Worm (Caenorhabditis elegans) whole organism, L3 larva: ENCODE data around the gene rga-9.

ENCODE experiments used
- R02D3.7 ChIP-seq: fragments of 150-350 bp; optimal IDR thresholded peaks from 2 replicates; lab custom pipeline; 2014; ENCODE audit warnings: missing biosample characterization, missing genetic modification characterization
- ZK546.5 ChIP-seq: sonication (generic microtip); optimal IDR thresholded peaks from 2 replicates; lab custom pipeline; 2017; ENCODE audit warnings: missing biosample characterization, missing genetic modification characterization
- aly-2 ChIP-seq: fragments of 150-350 bp; optimal IDR thresholded peaks from 2 replicates; lab custom pipeline; 2014; ENCODE audit warnings: missing biosample characterization, missing genetic modification characterization
- ama-1 ChIP-seq: fragments of 150-350 bp; optimal IDR thresholded peaks from 2 replicates; lab custom pipeline; 2018
- ceh-16 ChIP-seq: sonication (generic microtip); optimal IDR thresholded peaks from 2 replicates; lab custom pipeline; 2017; ENCODE audit warnings: missing biosample characterization, missing genetic modification characterization
- ceh-28 ChIP-seq: fragments of 150-350 bp; optimal IDR thresholded peaks from 2 replicates; lab custom pipeline; 2014; ENCODE audit warnings: missing biosample characterization, missing genetic modification reagents, missing genetic modification characterization
- ceh-9 ChIP-seq: sonication (generic microtip); optimal IDR thresholded peaks from 2 replicates; lab custom pipeline; 2018; ENCODE audit warnings: missing biosample characterization, missing genetic modification characterization
- egl-27 ChIP-seq: sonication (generic microtip); optimal IDR thresholded peaks from 4 replicates; lab custom pipeline; 2017; ENCODE audit warnings: missing biosample characterization, missing genetic modification reagents, missing genetic modification characterization
- egl-5 ChIP-seq: fragments of 150-350 bp; optimal IDR thresholded peaks from 2 replicates; lab custom pipeline; 2017; ENCODE audit warnings: missing biosample characterization, missing genetic modification reagents, missing genetic modification characterization, inconsistent platforms
- elt-1 ChIP-seq: fragments of 150-350 bp; optimal IDR thresholded peaks from 2 replicates; lab custom pipeline; 2014; ENCODE audit warnings: missing biosample characterization, missing genetic modification characterization
- elt-2 ChIP-seq: sonication (generic microtip); optimal IDR thresholded peaks from 2 replicates; lab custom pipeline; 2016; ENCODE audit warnings: missing genetic modification reagents, mild to moderate bottlenecking, missing genetic modification characterization, missing compliant biosample characterization
- elt-3 ChIP-seq, 3 experiments: fragments of 150-350 bp in 1 of 3; sonication (generic microtip) in 2 of 3; optimal IDR thresholded peaks; 2 replicates in 2 of 3; 4 replicates in 1 of 3; lab custom pipeline; 2014 to 2017; ENCODE audit warnings: missing biosample characterization in 3 of 3, missing genetic modification characterization in 3 of 3
- eor-1 ChIP-seq, 2 experiments: fragments of 150-350 bp; optimal IDR thresholded peaks; 2 replicates each; lab custom pipeline; 2014 to 2018; ENCODE audit warnings: missing biosample characterization in 2 of 2, missing genetic modification characterization in 2 of 2
- fkh-10 ChIP-seq: sonication (generic microtip); optimal IDR thresholded peaks from 2 replicates; lab custom pipeline; 2017; ENCODE audit warnings: missing biosample characterization, missing genetic modification reagents, missing genetic modification characterization
- fos-1 ChIP-seq: fragments of 150-350 bp; optimal IDR thresholded peaks from 2 replicates; lab custom pipeline; 2014; ENCODE audit warnings: missing biosample characterization, missing genetic modification characterization
- jun-1 ChIP-seq: fragments of 150-350 bp; optimal IDR thresholded peaks from 2 replicates; lab custom pipeline; 2014; ENCODE audit warnings: missing biosample characterization, missing genetic modification reagents, missing genetic modification characterization
- lin-15B ChIP-seq: fragments of 150-350 bp; optimal IDR thresholded peaks from 2 replicates; lab custom pipeline; 2014; ENCODE audit warnings: missing biosample characterization, missing genetic modification characterization
- lin-39 ChIP-seq: fragments of 150-350 bp; optimal IDR thresholded peaks from 2 replicates; lab custom pipeline; 2018; ENCODE audit warnings: missing biosample characterization, missing genetic modification reagents, missing genetic modification characterization
- lsy-12 ChIP-seq: sonication (generic microtip); optimal IDR thresholded peaks from 2 replicates; lab custom pipeline; 2016; ENCODE audit warnings: mild to moderate bottlenecking, missing genetic modification characterization, missing compliant biosample characterization
- mdl-1 ChIP-seq: fragments of 150-350 bp; optimal IDR thresholded peaks from 2 replicates; lab custom pipeline; 2014; ENCODE audit warnings: missing biosample characterization, missing genetic modification characterization
- mml-1 ChIP-seq: fragments of 150-350 bp; sonication (generic microtip); optimal IDR thresholded peaks from 3 replicates; lab custom pipeline; 2014; ENCODE audit warnings: missing biosample characterization, missing genetic modification characterization
- nfya-1 ChIP-seq: sonication (generic microtip); optimal IDR thresholded peaks from 2 replicates; lab custom pipeline; 2017; ENCODE audit warnings: missing genetic modification characterization, mild to moderate bottlenecking, missing compliant biosample characterization, antibody characterized with exemption, moderate library complexity; ENCODE audit not compliant: insufficient read depth
- nhr-11 ChIP-seq: fragments of 150-350 bp; optimal IDR thresholded peaks from 2 replicates; lab custom pipeline; 2014; ENCODE audit warnings: missing biosample characterization, missing genetic modification characterization
- nhr-12 ChIP-seq: fragments of 150-350 bp; optimal IDR thresholded peaks from 2 replicates; lab custom pipeline; 2014; ENCODE audit warnings: missing biosample characterization, missing genetic modification characterization
- nhr-23 ChIP-seq: fragments of 150-350 bp; optimal IDR thresholded peaks from 2 replicates; lab custom pipeline; 2014; ENCODE audit warnings: missing biosample characterization, missing genetic modification reagents, missing genetic modification characterization
- nhr-237 ChIP-seq: fragments of 150-350 bp; optimal IDR thresholded peaks from 2 replicates; lab custom pipeline; 2014; ENCODE audit warnings: missing biosample characterization, missing genetic modification characterization
- nhr-25 ChIP-seq: sonication (generic microtip); optimal IDR thresholded peaks from 2 replicates; lab custom pipeline; 2017; ENCODE audit warnings: missing biosample characterization, missing genetic modification characterization
- nhr-28 ChIP-seq: fragments of 150-350 bp; optimal IDR thresholded peaks from 2 replicates; lab custom pipeline; 2014; ENCODE audit warnings: missing biosample characterization, missing genetic modification characterization
- nhr-43 ChIP-seq: sonication (generic microtip); optimal IDR thresholded peaks from 2 replicates; lab custom pipeline; 2016; ENCODE audit warnings: mild to moderate bottlenecking, missing genetic modification characterization, missing compliant biosample characterization; ENCODE audit not compliant: poor library complexity, severe bottlenecking
- nhr-67 ChIP-seq: fragments of 150-350 bp; optimal IDR thresholded peaks from 2 replicates; lab custom pipeline; 2014; ENCODE audit warnings: missing biosample characterization, missing genetic modification characterization
- nhr-77 ChIP-seq: fragments of 150-350 bp; optimal IDR thresholded peaks from 2 replicates; lab custom pipeline; 2014; ENCODE audit warnings: missing biosample characterization, missing genetic modification characterization
- pha-4 ChIP-seq: fragments of 150-350 bp; optimal IDR thresholded peaks from 2 replicates; lab custom pipeline; 2014; ENCODE audit warnings: missing biosample characterization, missing genetic modification reagents, missing genetic modification characterization
- pqm-1 ChIP-seq: fragments of 150-350 bp; optimal IDR thresholded peaks from 2 replicates; lab custom pipeline; 2017; ENCODE audit warnings: missing biosample characterization, missing genetic modification characterization, inconsistent platforms
- skn-1 ChIP-seq: fragments of 150-350 bp; optimal IDR thresholded peaks from 2 replicates; lab custom pipeline; 2014; ENCODE audit warnings: missing biosample characterization, missing genetic modification characterization
- snpc-4 ChIP-seq: fragments of 150-350 bp; optimal IDR thresholded peaks from 2 replicates; lab custom pipeline; 2014; ENCODE audit warnings: missing biosample characterization, missing genetic modification characterization
- tbx-2 ChIP-seq: sonication (generic microtip); optimal IDR thresholded peaks from 2 replicates; lab custom pipeline; 2016; ENCODE audit warnings: mild to moderate bottlenecking, missing genetic modification characterization, missing compliant biosample characterization
- unc-39 ChIP-seq: sonication (generic microtip); optimal IDR thresholded peaks from 4 replicates; lab custom pipeline; 2017; ENCODE audit warnings: missing biosample characterization, missing genetic modification characterization
- unc-62 ChIP-seq: fragments of 150-350 bp; sonication (generic microtip); optimal IDR thresholded peaks from 4 replicates; lab custom pipeline; 2014; ENCODE audit warnings: missing biosample characterization, missing genetic modification reagents, missing genetic modification characterization
- ztf-11 ChIP-seq: fragments of 150-350 bp; optimal IDR thresholded peaks from 2 replicates; lab custom pipeline; 2014; ENCODE audit warnings: missing biosample characterization, missing genetic modification characterization
- ztf-4 ChIP-seq: fragments of 150-350 bp; optimal IDR thresholded peaks from 2 replicates; lab custom pipeline; 2014; ENCODE audit warnings: missing biosample characterization, missing genetic modification characterization

Gene rga-9

ce11 chrII:15268195-15268594, at the start of gene rga-9:
TSS of gene rga-9 (plus strand) at chrII:15268210.
- TF ChIP-seq elt-2 (no peak), lin-39 (no peak), nhr-237 (no peak), snpc-4 (no peak), elt-3 (tag; optimal IDR thresholded peaks at IDR 0.05; lab: Kevin White, UChicago) (no peak), nhr-67 (tag; lab: Kevin White, UChicago) (no peak), ZK546.5 (tag; lab: Kevin White, UChicago) (no peak), ceh-28 (tag; lab: Kevin White, UChicago) (no peak), nfya-1 (tag; lab: Kevin White, UChicago) (no peak), R02D3.7 (tag; lab: Kevin White, UChicago) (no peak), nhr-12 (no peak), nhr-28 (no peak), ztf-11 (tag; lab: Kevin White, UChicago) (no peak)

ce11 chrII:15218609-15219008, 49.4 kb upstream of the rga-9 start:
- TF ChIP-seq nhr-237 = no peak
- no peak for TF ChIP-seq lsy-12
- TF ChIP-seq jun-1 = no peak
- TF ChIP-seq nhr-43 = no peak
- TF ChIP-seq, all 47 proteins: peak for 0

ce11 chrII:15219033-15219432, 49.0 kb upstream of the rga-9 start:
- TF ChIP-seq nhr-23 (tag; lab: Kevin White, UChicago) (no peak), mml-1 (tag; lab: Kevin White, UChicago) (no peak), tbx-2 (tag; lab: Kevin White, UChicago) (no peak), snpc-4 (no peak), pha-4 (tag; lab: Kevin White, UChicago) (peak; percentile 65)

ce11 chrII:15220116-15220515, 47.9 kb upstream of the rga-9 start:
- no peak for TF ChIP-seq nhr-43
- TF ChIP-seq lin-39 = no peak
- no peak for TF ChIP-seq aly-2 (tag; lab: Kevin White, UChicago)
- TF ChIP-seq ztf-4 = no peak
- no peak for TF ChIP-seq nhr-77 (tag; lab: Kevin White, UChicago)
- TF ChIP-seq skn-1 = no peak
- TF ChIP-seq unc-39 (tag; lab: Kevin White, UChicago) = no peak
- TF ChIP-seq nhr-12 = no peak
- TF ChIP-seq nhr-28 = no peak
- TF ChIP-seq fos-1 = no peak
- no peak for TF ChIP-seq fkh-10
- no peak for TF ChIP-seq mdl-1 (tag; lab: Kevin White, UChicago)
- TF ChIP-seq pha-4 (tag; lab: Kevin White, UChicago) = no peak

ce11 chrII:15226186-15226585, 41.8 kb upstream of the rga-9 start:
- TF ChIP-seq ceh-9 = no peak
- no peak for TF ChIP-seq lin-15B
- TF ChIP-seq ama-1 = no peak
- TF ChIP-seq ztf-4 = no peak
- TF ChIP-seq, all 47 proteins: peak for 0

DNA sequence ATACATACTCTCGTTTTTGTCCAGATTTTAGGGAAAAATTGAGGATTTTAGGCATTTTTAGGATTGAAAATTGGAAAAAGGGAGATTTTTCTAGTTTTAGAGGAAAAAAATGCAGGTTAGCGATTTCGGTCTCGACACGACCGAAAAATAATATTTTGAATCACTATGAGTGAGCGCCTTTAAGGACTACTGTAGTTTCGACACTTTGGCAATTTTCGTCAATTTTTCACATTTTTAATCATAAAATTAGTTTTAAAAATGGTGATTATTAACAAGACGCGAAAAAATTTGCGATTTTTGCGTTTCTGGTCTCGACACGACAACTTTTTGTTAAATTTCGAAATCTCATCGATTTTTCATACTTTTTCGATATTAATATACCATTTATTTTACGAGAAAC, 41.2 kb upstream of the rga-9 start:
- no peak for TF ChIP-seq pqm-1
- no peak for TF ChIP-seq egl-5 (tag; lab: Kevin White, UChicago)
- no peak for TF ChIP-seq elt-3 (tag; optimal IDR thresholded peaks at IDR 0.05; lab: Kevin White, UChicago)
- no peak for TF ChIP-seq egl-27 (tag; lab: Kevin White, UChicago)
- no peak for TF ChIP-seq elt-2
- TF ChIP-seq unc-62 (GFP tag; lab: Kevin White, UChicago) = no peak
- TF ChIP-seq pha-4 (tag; lab: Kevin White, UChicago) = no peak
- no peak for TF ChIP-seq jun-1
- TF ChIP-seq mdl-1 (tag; lab: Kevin White, UChicago) = no peak
- no peak for TF ChIP-seq eor-1 (tag; optimal IDR thresholded peaks at IDR 0.05; lab: Kevin White, UChicago)
- no peak for TF ChIP-seq lin-39
- no peak for TF ChIP-seq elt-1 (tag; lab: Kevin White, UChicago)
- no peak for TF ChIP-seq ceh-28 (tag; lab: Kevin White, UChicago)
- no peak for TF ChIP-seq ceh-16 (tag; lab: Kevin White, UChicago)
- TF ChIP-seq nhr-237 = no peak
- no peak for TF ChIP-seq lsy-12
- TF ChIP-seq nhr-11 (tag; lab: Kevin White, UChicago) = no peak
- TF ChIP-seq nhr-25 = no peak
- TF ChIP-seq ama-1 = no peak
